Worm (Caenorhabditis elegans): ENCODE data around the gene M01F1.4.

Gene M01F1.4

DNA sequence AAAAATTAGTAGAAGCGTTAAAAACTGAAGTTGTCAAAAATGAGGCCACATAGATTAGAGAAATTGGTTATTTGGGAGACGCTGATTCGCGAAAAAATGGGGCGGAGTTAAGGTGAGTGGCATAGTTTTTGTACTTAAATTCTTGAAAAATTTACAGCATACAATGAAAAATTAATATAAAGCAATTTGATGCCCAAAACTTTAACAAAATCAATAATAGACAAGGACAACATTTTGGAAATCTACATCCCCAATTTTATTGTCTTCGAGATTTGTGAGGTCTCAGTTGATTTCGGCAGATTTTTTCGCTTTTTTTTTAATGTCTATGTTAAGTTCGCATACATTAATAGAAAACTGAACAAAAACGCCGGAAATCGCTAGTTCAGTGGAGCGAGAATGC, 33.6 kb downstream of the M01F1.4 start (continued):
- no peak for TF ChIP-seq nhr-90 (tag; optimal IDR thresholded peaks at IDR 0.05)
- TF ChIP-seq ccch-3 (GFP tag; optimal IDR thresholded peaks at IDR 0.05), result peak; percentile 5
- no peak for TF ChIP-seq madf-8 (GFP tag; conservative IDR thresholded peaks at IDR 0.05)

- peak; percentile 20; the same call in 1 of the 2 replicates for TF ChIP-seq dox-1 (GFP tag; IDR thresholded peaks at IDR 0.05)
- TF ChIP-seq ceh-100 (GFP tag; IDR thresholded peaks at IDR 0.05), result no peak
- no peak for TF ChIP-seq pha-4 (tag; optimal IDR thresholded peaks at IDR 0.05)
- TF ChIP-seq nhr-80 (tag; optimal IDR thresholded peaks at IDR 0.05), result peak; percentile 54
- no peak for TF ChIP-seq K12H6.12 (tag; optimal IDR thresholded peaks at IDR 0.05)
- TF ChIP-seq F52B5.7 (tag; optimal IDR thresholded peaks at IDR 0.05), result no peak
- TF ChIP-seq tbx-9 (tag; optimal IDR thresholded peaks at IDR 0.05; ENCODE audit: borderline replicate concordance), result no peak
- no peak for TF ChIP-seq madf-6 (GFP tag; IDR thresholded peaks at IDR 0.05)
- TF ChIP-seq Y56A3A.18 (GFP tag; IDR thresholded peaks at IDR 0.05), result 0 out of 2 replicates have a peak, but pooled peaks have one; percentile 36
- no peak for TF ChIP-seq lin-26 (GFP tag; IDR thresholded peaks at IDR 0.05)
- TF ChIP-seq rec-8 (tag; optimal IDR thresholded peaks at IDR 0.05), result no peak
These were observed 34.3 kb downstream of the M01F1.4 start, which contains the start of gene C34C12.9 for ce11 chrIII:3475497-3475896. TSS of gene C34C12.9 (minus strand) at chrIII:3475512.

- TF ChIP-seq fkh-3 (tag; optimal IDR thresholded peaks at IDR 0.05), result no peak
These were observed 34.8 kb downstream of the M01F1.4 start for ce11 chrIII:3475014-3475413.

DNA sequence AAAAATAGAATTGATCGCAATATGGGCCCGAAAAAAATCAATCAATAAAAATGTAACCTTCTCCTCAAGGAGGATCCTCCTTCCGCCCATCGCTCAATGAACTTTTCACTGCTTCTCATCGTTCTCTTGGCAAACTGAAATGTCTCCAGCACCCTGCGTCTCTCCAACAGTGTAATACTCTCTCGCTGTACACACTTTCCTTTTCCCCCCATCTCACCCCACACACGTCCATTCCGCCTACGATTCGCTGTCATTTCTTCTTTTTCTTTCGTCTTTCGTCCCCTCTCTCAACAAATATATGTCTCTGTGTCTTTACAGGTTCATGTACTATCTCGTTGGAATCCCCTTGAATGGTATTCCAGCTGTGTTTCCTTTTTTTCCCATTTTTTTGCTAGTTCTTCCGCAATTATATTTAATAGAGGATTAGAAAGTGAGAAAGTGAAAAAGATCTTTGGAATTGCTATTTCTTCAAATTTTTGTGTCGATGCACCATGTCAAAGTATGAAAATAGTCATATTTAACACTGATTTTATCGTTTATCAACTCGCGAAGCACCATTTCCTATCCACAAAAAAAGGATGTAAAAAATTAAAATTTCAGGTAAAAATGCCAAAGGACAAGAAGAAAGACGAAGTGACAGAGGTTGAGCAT, 38.3 kb downstream of the M01F1.4 start, which contains the start of gene rsu-1:
TSS of gene rsu-1 (plus strand) at position 601 of the 651 bp plus-strand sequence.
- TF ChIP-seq hmg-20 (GFP tag; IDR thresholded peaks at IDR 0.05), result no peak
- TF ChIP-seq madf-10 (tag; optimal IDR thresholded peaks at IDR 0.05), result no peak
- no peak for TF ChIP-seq F49E8.2 (tag; optimal IDR thresholded peaks at IDR 0.05; ENCODE audit: insufficient read depth)
- no peak for TF ChIP-seq repo-1 (tag; optimal IDR thresholded peaks at IDR 0.05)
- no peak for TF ChIP-seq unc-130 (GFP tag; optimal IDR thresholded peaks at IDR 0.05)
- no peak for TF ChIP-seq hlh-12 (tag; optimal IDR thresholded peaks at IDR 0.05)
- TF ChIP-seq F55B11.4 (tag; optimal IDR thresholded peaks at IDR 0.05; ENCODE audit: borderline replicate concordance, insufficient read depth), result no peak
- TF ChIP-seq rcor-1 (GFP tag; IDR thresholded peaks at IDR 0.05), result no peak
- no peak for TF ChIP-seq akir-1 (GFP tag; optimal IDR thresholded peaks at IDR 0.05)
- no peak for TF ChIP-seq F22D6.2 (tag; optimal IDR thresholded peaks at IDR 0.05)
- TF ChIP-seq snpc-4 (GFP tag; optimal IDR thresholded peaks at IDR 0.05), result no peak
- no peak for TF ChIP-seq snpc-4 (tag; optimal IDR thresholded peaks at IDR 0.05)
- TF ChIP-seq let-526 (GFP tag; IDR thresholded peaks at IDR 0.05), result no peak
- TF ChIP-seq ztf-6 (GFP tag; IDR thresholded peaks at IDR 0.05), result no peak
- TF ChIP-seq nfyb-1 (GFP tag; IDR thresholded peaks at IDR 0.05), result no peak
- no peak for TF ChIP-seq B0261.1 (tag; optimal IDR thresholded peaks at IDR 0.05)
- peak; percentile 25 for TF ChIP-seq snpc-3.4 (tag; optimal IDR thresholded peaks at IDR 0.05)
- no peak for TF ChIP-seq efl-1 (GFP tag; optimal IDR thresholded peaks at IDR 0.05)
- peak; percentile 50 for TF ChIP-seq lin-40 (tag; optimal IDR thresholded peaks at IDR 0.05)
- peak in 1 of 3 experiments; percentile 24 for TF ChIP-seq lin-35 (GFP tag; optimal IDR thresholded peaks at IDR 0.05)
- TF ChIP-seq Y53G8AR.9 (GFP tag; conservative IDR thresholded peaks at IDR 0.05), result 0 out of 2 replicates have a peak, but pooled peaks have one; percentile 12
- no peak for TF ChIP-seq tbx-9 (tag; optimal IDR thresholded peaks at IDR 0.05; ENCODE audit: borderline replicate concordance)
- no peak for TF ChIP-seq atf-7 (tag; optimal IDR thresholded peaks at IDR 0.05)
- TF ChIP-seq ztf-28 (GFP tag; IDR thresholded peaks at IDR 0.05), result no peak
- no peak for TF ChIP-seq dpff-1 (tag; optimal IDR thresholded peaks at IDR 0.05)
- TF ChIP-seq ama-1 (optimal IDR thresholded peaks at IDR 0.05), result no peak
- no peak for TF ChIP-seq ama-1 (GFP tag; optimal IDR thresholded peaks at IDR 0.05)
- TF ChIP-seq F10E7.11 (tag; optimal IDR thresholded peaks at IDR 0.05), result no peak
- TF ChIP-seq nhr-90 (tag; optimal IDR thresholded peaks at IDR 0.05), result no peak
- 0 out of 2 replicates have a peak, but pooled peaks have one; percentile 18 for TF ChIP-seq egrh-3 (GFP tag; IDR thresholded peaks at IDR 0.05)
- no peak for TF ChIP-seq ceh-58 (GFP tag; IDR thresholded peaks at IDR 0.05)
